Worm (Caenorhabditis elegans): ENCODE results near the gene F21H7.12.

F21H7.12 gene

ce11 chrV:16210257-16211002 is 19.5 kb upstream of the F21H7.12 start, which contains the start of gene F11A5.16:
Gene F11A5.16, plus strand, starts transcription at chrV:16210952.
- no peak for TF ChIP-seq hnd-1 (tag; optimal IDR thresholded peaks at IDR 0.05)

ce11 chrV:16211713-16212112 is 18.3 kb upstream of the F21H7.12 start:
- TF ChIP-seq aly-1 (tag; optimal IDR thresholded peaks at IDR 0.05) (no peak), F13C5.2 (tag; optimal IDR thresholded peaks at IDR 0.05) (no peak), ceh-13 (GFP tag; optimal IDR thresholded peaks at IDR 0.05) (no peak), tra-4 (tag; optimal IDR thresholded peaks at IDR 0.05) (no peak), sea-1 (GFP tag; conservative IDR thresholded peaks at IDR 0.05) (no peak)

- TF ChIP-seq tbx-11 (GFP tag; IDR thresholded peaks at IDR 0.05): no peak
- no peak for TF ChIP-seq tra-4 (tag; optimal IDR thresholded peaks at IDR 0.05)
- no peak for TF ChIP-seq scrt-1 (GFP tag; IDR thresholded peaks at IDR 0.05)
- no peak for TF ChIP-seq sea-1 (GFP tag; conservative IDR thresholded peaks at IDR 0.05)
- TF ChIP-seq hnd-1 (tag; optimal IDR thresholded peaks at IDR 0.05): no peak
- TF ChIP-seq hmg-4 (GFP tag; optimal IDR thresholded peaks at IDR 0.05): no peak
- no peak for TF ChIP-seq ama-1 (optimal IDR thresholded peaks at IDR 0.05)
- no peak for TF ChIP-seq hmbx-1 (tag; optimal IDR thresholded peaks at IDR 0.05)
- no peak for TF ChIP-seq B0310.2 (tag; optimal IDR thresholded peaks at IDR 0.05)
- TF ChIP-seq flt-1 (GFP tag; IDR thresholded peaks at IDR 0.05): no peak
Measured at ce11 chrV:16213323-16213722, 16.6 kb upstream of the F21H7.12 start.

- TF ChIP-seq tra-4 (tag; optimal IDR thresholded peaks at IDR 0.05) (no peak), tbx-37 (GFP tag; conservative IDR thresholded peaks at IDR 0.05) (no peak)
Measured at ce11 chrV:16214505-16214904, 15.5 kb upstream of the F21H7.12 start, which contains the start of gene F11A5.9. Gene F11A5.9, plus strand, starts transcription at chrV:16214890.

- TF ChIP-seq B0310.2 (tag; optimal IDR thresholded peaks at IDR 0.05) (no peak), ets-7 (tag; optimal IDR thresholded peaks at IDR 0.05) (no peak), tra-4 (tag; optimal IDR thresholded peaks at IDR 0.05) (no peak), pes-1 (GFP tag; IDR thresholded peaks at IDR 0.05) (no peak), scrt-1 (GFP tag; IDR thresholded peaks at IDR 0.05) (no peak), aly-1 (tag; optimal IDR thresholded peaks at IDR 0.05) (no peak), ceh-36 (tag; optimal IDR thresholded peaks at IDR 0.05) (no peak), ama-1 (optimal IDR thresholded peaks at IDR 0.05) (no peak), tbx-11 (GFP tag; IDR thresholded peaks at IDR 0.05) (no peak), hmg-4 (GFP tag; optimal IDR thresholded peaks at IDR 0.05) (no peak), hmbx-1 (tag; optimal IDR thresholded peaks at IDR 0.05) (no peak), F13C5.2 (tag; optimal IDR thresholded peaks at IDR 0.05) (no peak), flt-1 (GFP tag; IDR thresholded peaks at IDR 0.05) (no peak)
Measured at ce11 chrV:16218522-16218921, 11.4 kb upstream of the F21H7.12 start, which contains the start of gene F11A5.15. Gene F11A5.15, minus strand, starts transcription at chrV:16218622.

- TF ChIP-seq hnd-1 (tag; optimal IDR thresholded peaks at IDR 0.05): no peak
Measured at ce11 chrV:16218972-16219757, 10.8 kb upstream of the F21H7.12 start, which contains the start of gene glc-1. Gene glc-1, plus strand, starts transcription at chrV:16219634.

- no peak for TF ChIP-seq hnd-1 (tag; optimal IDR thresholded peaks at IDR 0.05)
- TF ChIP-seq tra-4 (tag; optimal IDR thresholded peaks at IDR 0.05): no peak
- TF ChIP-seq F13C5.2 (tag; optimal IDR thresholded peaks at IDR 0.05): no peak
- TF ChIP-seq hmbx-1 (tag; optimal IDR thresholded peaks at IDR 0.05): no peak
- TF ChIP-seq tbx-11 (GFP tag; IDR thresholded peaks at IDR 0.05): no peak
- TF ChIP-seq sea-1 (GFP tag; conservative IDR thresholded peaks at IDR 0.05): no peak
- no peak for TF ChIP-seq B0310.2 (tag; optimal IDR thresholded peaks at IDR 0.05)
- no peak for TF ChIP-seq aly-1 (tag; optimal IDR thresholded peaks at IDR 0.05)
- TF ChIP-seq pes-1 (GFP tag; IDR thresholded peaks at IDR 0.05): no peak
- no peak for TF ChIP-seq ceh-36 (tag; optimal IDR thresholded peaks at IDR 0.05)
- no peak for TF ChIP-seq scrt-1 (GFP tag; IDR thresholded peaks at IDR 0.05)
- no peak for TF ChIP-seq ets-7 (tag; optimal IDR thresholded peaks at IDR 0.05)
- no peak for TF ChIP-seq ama-1 (optimal IDR thresholded peaks at IDR 0.05)
- no peak for TF ChIP-seq hmg-4 (GFP tag; optimal IDR thresholded peaks at IDR 0.05)
- TF ChIP-seq ceh-13 (GFP tag; optimal IDR thresholded peaks at IDR 0.05): no peak
Measured at ce11 chrV:16220020-16220419, 9.9 kb upstream of the F21H7.12 start.

ce11 chrV:16224027-16224426 is 5.9 kb upstream of the F21H7.12 start, which contains the start of gene stdh-2:
Gene stdh-2, plus strand, starts transcription at chrV:16224327.
- TF ChIP-seq F13C5.2 (tag; optimal IDR thresholded peaks at IDR 0.05) (no peak), hmg-4 (GFP tag; optimal IDR thresholded peaks at IDR 0.05) (no peak), ceh-13 (GFP tag; optimal IDR thresholded peaks at IDR 0.05) (no peak), tbx-11 (GFP tag; IDR thresholded peaks at IDR 0.05) (no peak), scrt-1 (GFP tag; IDR thresholded peaks at IDR 0.05) (no peak)

Data from whole organism, early embryonic.